Worm (Caenorhabditis elegans) whole organism, young adult: ENCODE results near the gene cdc-42.

Experiments used
- B0019.2 ChIP-seq: fragments of 200-800 bp; sonication (Bioruptor generic); conservative IDR thresholded peaks from 2 replicates; pipeline ENCODE4 v1.3.6; 2022; ENCODE audit warnings: missing genetic modification reagents, missing genetic modification characterization, missing compliant biosample characterization
- B0336.3 ChIP-seq: fragments of 200-800 bp; sonication (Bioruptor generic); IDR thresholded peaks from 2 replicates; pipeline ENCODE4 v1.3.6; 2022; ENCODE audit warnings: missing genetic modification characterization, missing compliant biosample characterization
- C06A6.2 ChIP-seq: fragments of 200-800 bp; sonication (Bioruptor generic); conservative IDR thresholded peaks from 2 replicates; pipeline ENCODE4 v1.3.6; 2022; ENCODE audit warnings: missing genetic modification characterization, missing compliant biosample characterization
- F33H1.4 ChIP-seq: fragments of 200-800 bp; sonication (Bioruptor generic); IDR thresholded peaks from 2 replicates; pipeline ENCODE4 v1.3.6; 2022; ENCODE audit warnings: missing genetic modification reagents, missing genetic modification characterization, missing compliant biosample characterization
- F55B11.4 ChIP-seq: sonication (generic microtip); optimal IDR thresholded peaks from 2 replicates; lab custom pipeline; 2016; ENCODE audit warnings: missing compliant biosample characterization, missing genetic modification characterization, borderline replicate concordance; ENCODE audit not compliant: insufficient read depth
- Y95B8A.8 ChIP-seq: fragments of 200-800 bp; sonication (Bioruptor generic); IDR thresholded peaks from 2 replicates; pipeline ENCODE4 v1.3.6; 2022; ENCODE audit warnings: missing genetic modification reagents, missing genetic modification characterization, missing compliant biosample characterization
- aptf-2 ChIP-seq: fragments of 200-800 bp; sonication (Bioruptor generic); conservative IDR thresholded peaks from 2 replicates; pipeline ENCODE4 v1.3.6; 2022; ENCODE audit warnings: missing genetic modification reagents, missing genetic modification characterization, missing compliant biosample characterization
- cebp-1 ChIP-seq, 2 experiments: fragments of 200-800 bp in 1 of 2; sonication (Bioruptor generic) in 1 of 2; sonication (generic microtip) in 1 of 2; IDR thresholded peaks in 1 of 2; optimal IDR thresholded peaks in 1 of 2; 2 replicates each; pipeline versions ENCODE4 v1.3.6 to Lab custom; 2017 to 2022; ENCODE audit warnings: missing compliant biosample characterization in 2 of 2, missing genetic modification characterization in 2 of 2, mild to moderate bottlenecking in 1 of 2, missing genetic modification reagents in 1 of 2, moderate library complexity in 1 of 2
- ceh-100 ChIP-seq: fragments of 200-800 bp; sonication (Bioruptor generic); IDR thresholded peaks from 2 replicates; pipeline ENCODE4 v1.3.6; 2022; ENCODE audit warnings: missing genetic modification reagents, missing genetic modification characterization, missing compliant biosample characterization
- ceh-40 ChIP-seq: fragments of 200-800 bp; sonication (Bioruptor generic); IDR thresholded peaks from 2 replicates; pipeline ENCODE4 v1.3.6; 2022; ENCODE audit warnings: missing genetic modification characterization, missing compliant biosample characterization
- ceh-79 ChIP-seq: sonication (generic microtip); optimal IDR thresholded peaks from 2 replicates; lab custom pipeline; 2017; ENCODE audit warnings: mild to moderate bottlenecking, missing genetic modification characterization, missing compliant biosample characterization
- ceh-91 ChIP-seq: fragments of 200-800 bp; sonication (Bioruptor generic); IDR thresholded peaks from 2 replicates; pipeline ENCODE4 v1.3.6; 2022; ENCODE audit warnings: missing genetic modification reagents, missing genetic modification characterization, missing compliant biosample characterization
- dox-1 ChIP-seq: fragments of 200-800 bp; sonication (Bioruptor generic); IDR thresholded peaks from 2 replicates; pipeline ENCODE4 v1.3.6; 2022; ENCODE audit warnings: missing genetic modification reagents, missing genetic modification characterization, missing compliant biosample characterization
- dpl-1 ChIP-seq: fragments of 150-350 bp; optimal IDR thresholded peaks from 2 replicates; lab custom pipeline; 2014; ENCODE audit warnings: missing biosample characterization, missing genetic modification reagents, missing genetic modification characterization
- him-1 ChIP-seq: sonication (generic microtip); optimal IDR thresholded peaks from 2 replicates; lab custom pipeline; 2016; ENCODE audit warnings: missing genotype, missing genetic modification reagents, missing genetic modification characterization, missing compliant biosample characterization
- hmg-1.2 ChIP-seq: fragments of 200-800 bp; sonication (Bioruptor generic); IDR thresholded peaks from 2 replicates; pipeline ENCODE4 v1.3.6; 2022; ENCODE audit warnings: missing genetic modification reagents, missing genetic modification characterization, missing compliant biosample characterization
- hrde-1 ChIP-seq: sonication (generic microtip); optimal IDR thresholded peaks from 2 replicates; lab custom pipeline; 2016; ENCODE audit warnings: missing genetic modification characterization, mild to moderate bottlenecking, missing compliant biosample characterization, moderate library complexity, missing genotype, missing genetic modification reagents, borderline replicate concordance
- let-526 ChIP-seq: fragments of 200-800 bp; sonication (Bioruptor generic); IDR thresholded peaks from 2 replicates; pipeline ENCODE4 v1.3.6; 2022; ENCODE audit warnings: missing genetic modification reagents, missing genetic modification characterization, missing compliant biosample characterization
- lin-26 ChIP-seq: fragments of 200-800 bp; sonication (Bioruptor generic); IDR thresholded peaks from 2 replicates; pipeline ENCODE4 v1.3.6; 2022; ENCODE audit warnings: missing genetic modification reagents, missing genetic modification characterization, missing compliant biosample characterization
- lir-1 ChIP-seq: fragments of 200-800 bp; sonication (Bioruptor generic); conservative IDR thresholded peaks from 2 replicates; pipeline ENCODE4 v1.3.6; 2022; ENCODE audit warnings: missing genetic modification reagents, missing genetic modification characterization, missing compliant biosample characterization
- madf-8 ChIP-seq: fragments of 200-800 bp; sonication (Bioruptor generic); conservative IDR thresholded peaks from 2 replicates; pipeline ENCODE4 v1.3.6; 2022; ENCODE audit warnings: missing genetic modification reagents, missing genetic modification characterization, missing compliant biosample characterization
- mcd-1 ChIP-seq: fragments of 200-800 bp; sonication (Bioruptor generic); IDR thresholded peaks from 2 replicates; pipeline ENCODE4 v1.3.6; 2022; ENCODE audit warnings: missing genetic modification reagents, missing genetic modification characterization, missing compliant biosample characterization
- mxl-1 ChIP-seq: sonication (generic microtip); optimal IDR thresholded peaks from 2 replicates; lab custom pipeline; 2016; ENCODE audit warnings: missing genetic modification characterization, missing compliant biosample characterization
- nhr-120 ChIP-seq: fragments of 200-800 bp; sonication (Bioruptor generic); IDR thresholded peaks from 2 replicates; pipeline ENCODE4 v1.3.6; 2022; ENCODE audit warnings: missing genetic modification characterization, missing compliant biosample characterization
- pha-4 ChIP-seq: fragments of 150-350 bp; sonication (generic microtip); optimal IDR thresholded peaks from 2 replicates; lab custom pipeline; 2014; ENCODE audit warnings: missing biosample characterization, missing genetic modification reagents, missing genetic modification characterization
- rcor-1 ChIP-seq: fragments of 200-800 bp; sonication (Bioruptor generic); IDR thresholded peaks from 2 replicates; pipeline ENCODE4 v1.3.6; 2022; ENCODE audit warnings: missing genetic modification reagents, missing genetic modification characterization, missing compliant biosample characterization
- sea-2 ChIP-seq: fragments of 200-800 bp; sonication (Bioruptor generic); IDR thresholded peaks from 2 replicates; pipeline ENCODE4 v1.3.6; 2022; ENCODE audit warnings: missing genetic modification characterization, missing compliant biosample characterization
- snpc-1.3 ChIP-seq: sonication (generic microtip); optimal IDR thresholded peaks from 2 replicates; lab custom pipeline; 2017; ENCODE audit warnings: missing genetic modification characterization, mild to moderate bottlenecking, missing compliant biosample characterization, antibody characterized with exemption, moderate library complexity, missing genotype, missing genetic modification reagents; ENCODE audit not compliant: insufficient read depth
- sptf-2 ChIP-seq: fragments of 200-800 bp; sonication (Bioruptor generic); optimal IDR thresholded peaks from 2 replicates; lab custom pipeline; 2018; ENCODE audit warnings: mild to moderate bottlenecking, missing genetic modification characterization, missing compliant biosample characterization
- tbp1 ChIP-seq: fragments of 200-800 bp; sonication (Bioruptor generic); optimal IDR thresholded peaks from 2 replicates; lab custom pipeline; 2018; ENCODE audit warnings: mild to moderate bottlenecking, missing genetic modification characterization, missing compliant biosample characterization
- unc-62 ChIP-seq: fragments of 150-350 bp; optimal IDR thresholded peaks from 2 replicates; lab custom pipeline; 2014; ENCODE audit warnings: missing biosample characterization, missing genetic modification reagents, missing genetic modification characterization
- ztf-18 ChIP-seq: sonication (generic microtip); optimal IDR thresholded peaks from 2 replicates; lab custom pipeline; 2016; ENCODE audit warnings: missing genotype, mild to moderate bottlenecking, missing genetic modification characterization, missing compliant biosample characterization
- ztf-22 ChIP-seq: fragments of 200-800 bp; sonication (Bioruptor generic); optimal IDR thresholded peaks from 2 replicates; lab custom pipeline; 2018; ENCODE audit warnings: mild to moderate bottlenecking, missing genetic modification characterization, moderate library complexity, missing compliant biosample characterization
- ztf-25 ChIP-seq: fragments of 200-800 bp; sonication (Bioruptor generic); IDR thresholded peaks from 2 replicates; pipeline ENCODE4 v1.3.6; 2022; ENCODE audit warnings: missing genetic modification reagents, missing genetic modification characterization, missing compliant biosample characterization

Gene cdc-42

DNA sequence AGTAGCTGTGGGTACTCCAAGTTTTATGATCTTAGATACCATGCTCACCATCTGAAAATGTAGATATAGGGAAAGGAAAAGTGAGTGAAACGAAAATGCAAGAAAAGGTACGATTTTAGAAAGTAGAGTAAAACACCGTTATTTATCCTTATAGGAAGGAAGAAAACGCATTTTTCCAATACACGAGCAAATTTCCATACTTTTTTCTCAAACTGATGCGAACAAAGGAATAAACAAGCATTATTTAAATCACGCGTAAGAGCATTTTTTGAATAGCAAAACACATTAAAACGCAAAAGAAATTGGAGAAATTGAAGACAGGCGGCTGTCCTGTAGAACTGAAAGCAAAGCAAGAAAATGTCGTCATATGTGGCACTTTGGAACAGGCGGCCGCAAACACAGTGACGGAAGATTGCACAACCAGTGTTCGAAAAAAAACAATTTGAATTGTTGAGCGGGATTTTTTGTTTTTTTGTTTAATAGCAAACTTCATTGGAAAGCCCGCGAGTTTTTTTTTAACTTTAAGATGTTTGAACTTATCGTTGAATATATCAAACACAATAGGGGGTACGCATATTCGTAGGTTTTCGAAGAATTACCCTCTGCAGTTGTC lies 17.4 kb upstream of the cdc-42 start, which contains the start of gene pgam-5 (continued):
- TF ChIP-seq F55B11.4 (tag; lab: Kevin White, UChicago) = no peak
- TF ChIP-seq ztf-22 (GFP tag; lab: Kevin White, UChicago) = no peak
- TF ChIP-seq madf-8 (GFP tag; lab: Robert Waterston, UW) = peak; percentile 80
- peak; percentile 2 for TF ChIP-seq ztf-18 (tag; lab: Kevin White, UChicago)
- TF ChIP-seq lir-1 (GFP tag; lab: Robert Waterston, UW) = no peak
- no peak for TF ChIP-seq unc-62
- TF ChIP-seq Y95B8A.8 (GFP tag; lab: Robert Waterston, UW) = no peak
- TF ChIP-seq snpc-1.3 (tag; lab: Kevin White, UChicago) = peak; percentile 29
- TF ChIP-seq ceh-100 (GFP tag; lab: Robert Waterston, UW) = no peak
- peak; percentile 51 for TF ChIP-seq dpl-1 (GFP tag; lab: Kevin White, UChicago)
- 0 out of 2 replicates have a peak, but pooled peaks have one; percentile 30 for TF ChIP-seq aptf-2
- peak; percentile 71; the same call in 1 of the 2 replicates for TF ChIP-seq ceh-91
- TF ChIP-seq B0019.2 (GFP tag; lab: Robert Waterston, UW) = 0 out of 2 replicates have a peak, but pooled peaks have one; percentile 29
- TF ChIP-seq ceh-40 (GFP tag; lab: Robert Waterston, UW) = no peak
- peak; percentile 49; the same call in 1 of the 2 replicates for TF ChIP-seq F33H1.4
- no peak for TF ChIP-seq him-1

DNA sequence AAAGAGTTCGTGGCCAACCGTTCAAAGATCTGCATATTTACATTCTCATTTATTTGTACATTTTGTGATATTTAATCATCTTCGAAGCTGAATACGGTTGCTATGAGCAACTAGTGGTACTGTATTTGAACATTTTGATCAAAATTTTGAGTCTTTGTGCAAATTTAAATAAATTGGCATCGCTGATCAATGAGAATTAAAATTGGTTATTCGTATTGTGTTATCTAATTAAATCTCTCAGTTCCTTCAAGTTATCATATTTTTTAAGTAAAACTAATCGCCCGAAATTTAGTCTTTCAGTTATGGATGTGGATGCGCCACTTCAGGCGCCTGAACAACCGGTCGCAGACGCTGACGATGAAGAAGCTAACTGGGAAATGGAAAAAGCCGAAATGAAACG lies 16.9 kb upstream of the cdc-42 start, which contains the start of gene npp-21:
Gene npp-21, plus strand, starts transcription at position 301 of the 400 bp plus-strand sequence.
- TF ChIP-seq cebp-1 (GFP tag; IDR thresholded peaks at IDR 0.05; lab: Robert Waterston, UW) = no peak
- TF ChIP-seq cebp-1 (tag; optimal IDR thresholded peaks at IDR 0.05; lab: Kevin White, UChicago) = no peak
- TF ChIP-seq tbp1 = no peak
- no peak for TF ChIP-seq B0336.3 (GFP tag; lab: Robert Waterston, UW)
- TF ChIP-seq C06A6.2 (GFP tag; lab: Robert Waterston, UW) = no peak
- no peak for TF ChIP-seq ceh-79 (tag; lab: Kevin White, UChicago)
- TF ChIP-seq ztf-25 (GFP tag; lab: Robert Waterston, UW) = no peak
- TF ChIP-seq mxl-1 (tag; lab: Kevin White, UChicago) = no peak
- TF ChIP-seq pha-4 (tag; lab: Kevin White, UChicago) = no peak
- TF ChIP-seq F55B11.4 (tag; lab: Kevin White, UChicago) = no peak
- TF ChIP-seq rcor-1 (GFP tag; lab: Robert Waterston, UW) = no peak
- TF ChIP-seq sptf-2 (GFP tag; lab: Kevin White, UChicago) = no peak
- TF ChIP-seq mcd-1 = no peak
- no peak for TF ChIP-seq nhr-120 (GFP tag; lab: Robert Waterston, UW)
- TF ChIP-seq lin-26 = no peak
- TF ChIP-seq let-526 (GFP tag; lab: Robert Waterston, UW) = no peak
- TF ChIP-seq hrde-1 (tag; lab: Kevin White, UChicago) = no peak
- no peak for TF ChIP-seq B0019.2 (GFP tag; lab: Robert Waterston, UW)
- TF ChIP-seq madf-8 (GFP tag; lab: Robert Waterston, UW) = no peak
- no peak; the same call in 1 of the 2 replicates for TF ChIP-seq dox-1 (GFP tag; lab: Robert Waterston, UW)
- TF ChIP-seq sea-2 (GFP tag; lab: Robert Waterston, UW) = no peak

DNA sequence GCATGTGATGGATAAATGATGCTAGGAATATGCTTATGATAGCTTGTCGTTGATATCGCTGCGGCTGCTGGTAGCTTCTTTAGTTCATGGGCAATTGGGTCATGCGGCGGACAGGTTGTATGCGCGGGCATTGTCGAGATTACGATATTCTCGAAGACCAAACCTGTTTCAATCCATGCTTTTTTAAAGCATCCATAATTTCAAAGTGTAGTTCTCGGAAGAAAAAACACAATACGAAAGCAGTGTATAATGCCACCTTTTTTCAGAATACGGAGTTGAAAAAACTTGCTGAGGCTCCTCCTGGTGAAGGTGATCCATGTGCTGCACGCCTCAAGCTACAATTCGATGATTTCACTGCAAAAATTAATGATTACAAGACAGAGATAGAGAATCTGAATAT lies 10.9 kb upstream of the cdc-42 start, which contains the start of gene osm-8:
Gene osm-8, minus strand, starts transcription at position 101 of the 400 bp plus-strand sequence.
- no peak for TF ChIP-seq hmg-1.2 (GFP tag; lab: Robert Waterston, UW)
